Fruit fly (Drosophila melanogaster): ENCODE data around the gene Cyp28c1.

Cyp28c1 gene

DNA sequence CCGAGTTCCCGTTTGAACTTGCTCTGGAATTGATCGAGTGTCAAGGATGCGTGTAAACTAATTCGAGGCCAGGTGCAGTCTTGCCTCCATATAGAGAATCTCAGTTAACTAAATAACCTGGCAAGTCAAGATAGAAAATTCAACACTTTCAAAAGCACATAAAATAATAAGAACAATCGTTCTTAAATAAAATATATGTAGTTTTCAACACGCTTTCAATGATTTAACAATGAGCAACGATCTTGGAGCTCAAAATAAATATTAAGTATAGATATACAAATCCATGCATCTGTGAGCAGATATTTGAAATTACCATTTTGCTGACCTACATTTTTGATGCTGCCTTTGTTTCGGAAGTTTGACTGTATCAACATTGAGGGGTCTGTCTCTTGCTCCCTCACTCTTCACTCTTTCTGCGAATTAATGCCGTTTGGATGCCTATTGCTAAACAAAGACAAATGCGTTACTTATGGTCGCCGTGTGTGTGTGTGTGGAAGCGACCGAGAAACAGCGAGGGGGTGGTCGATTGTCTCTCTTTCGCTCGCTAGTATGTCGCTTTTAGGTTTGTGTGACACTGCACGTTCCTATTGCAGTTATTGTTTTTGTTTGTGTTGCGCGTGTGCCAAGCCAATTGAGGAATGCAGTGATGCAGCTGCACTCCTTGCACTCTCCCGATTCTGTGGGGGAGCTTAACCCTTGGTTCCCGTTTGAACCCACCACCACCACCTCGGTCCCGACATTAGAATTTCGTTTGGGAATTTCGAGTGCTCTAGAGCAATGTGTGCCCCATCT, 18.9 kb upstream of the Cyp28c1 start:
- TF ChIP-seq Ets21C (GFP tag; optimal IDR thresholded peaks at IDR 0.05) (peak; percentile 18), Gug (GFP tag; IDR thresholded peaks at IDR 0.05) (peak; percentile 76), fd85E (GFP tag; optimal IDR thresholded peaks at IDR 0.05) (no peak), OdsH (GFP tag; optimal IDR thresholded peaks at IDR 0.05) (peak; percentile 73), Ets96B (tag; optimal IDR thresholded peaks at IDR 0.05) (peak; percentile 12), dsx (GFP tag; optimal IDR thresholded peaks at IDR 0.05; ENCODE audit: poor library complexity, severe bottlenecking) (no peak), dac (GFP tag; optimal IDR thresholded peaks at IDR 0.05) (peak; percentile 85), Sox15 (GFP tag; optimal IDR thresholded peaks at IDR 0.05) (peak; percentile 3), achi (GFP tag; optimal IDR thresholded peaks at IDR 0.05) (peak; percentile 70), CG34406 (GFP tag; optimal IDR thresholded peaks at IDR 0.05) (peak; percentile 22), CG6854 (GFP tag; optimal IDR thresholded peaks at IDR 0.05) (no peak), CG1621 (tag; optimal IDR thresholded peaks at IDR 0.05) (no peak), CG4318 (GFP tag; optimal IDR thresholded peaks at IDR 0.05) (peak; percentile 82), fd59A (GFP tag; optimal IDR thresholded peaks at IDR 0.05) (no peak), CG8319 (GFP tag; optimal IDR thresholded peaks at IDR 0.05) (no peak), CG32006 (GFP tag; optimal IDR thresholded peaks at IDR 0.05) (peak; percentile 93), CG8632 (GFP tag; optimal IDR thresholded peaks at IDR 0.05) (peak; percentile 5), CG6276 (GFP tag; optimal IDR thresholded peaks at IDR 0.05) (peak; percentile 84), CG15336 (GFP tag; IDR thresholded peaks at IDR 0.05) (peak; percentile 89), CG6808 (GFP tag; optimal IDR thresholded peaks at IDR 0.05) (peak; percentile 0), Eip75B (GFP tag; optimal IDR thresholded peaks at IDR 0.05) (peak; percentile 50), CG6163 (GFP tag; IDR thresholded peaks at IDR 0.05) (peak; percentile 53), Sox102F (GFP tag; optimal IDR thresholded peaks at IDR 0.05) (peak; percentile 50), CG10631 (GFP tag; optimal IDR thresholded peaks at IDR 0.05) (peak; percentile 61), net (GFP tag; optimal IDR thresholded peaks at IDR 0.05) (peak; percentile 59), CG9139 (GFP tag; optimal IDR thresholded peaks at IDR 0.05) (no peak), CG7368 (GFP tag; optimal IDR thresholded peaks at IDR 0.05) (peak; percentile 26), Lpt (GFP tag; optimal IDR thresholded peaks at IDR 0.05) (peak; percentile 77), Smox (GFP tag; optimal IDR thresholded peaks at IDR 0.05) (peak; percentile 39), CG10669 (GFP tag; optimal IDR thresholded peaks at IDR 0.05) (peak; percentile 22), CG8119 (GFP tag; IDR thresholded peaks at IDR 0.05) (peak; percentile 84), lz (GFP tag; optimal IDR thresholded peaks at IDR 0.05) (peak; percentile 58), Met (GFP tag; optimal IDR thresholded peaks at IDR 0.05) (peak; percentile 53), CG3919 (GFP tag; optimal IDR thresholded peaks at IDR 0.05) (peak; percentile 66), Eip93F (GFP tag; optimal IDR thresholded peaks at IDR 0.05) (no peak), Hr39 (GFP tag; optimal IDR thresholded peaks at IDR 0.05) (peak; percentile 61), cyc (GFP tag; optimal IDR thresholded peaks at IDR 0.05) (peak; percentile 31), fkh (GFP tag; optimal IDR thresholded peaks at IDR 0.05) (no peak), topi (GFP tag; optimal IDR thresholded peaks at IDR 0.05) (peak; percentile 63), svp (GFP tag) (peak; percentile 79), vri (GFP tag; optimal IDR thresholded peaks at IDR 0.05) (peak; percentile 7), CG31627 (GFP tag; optimal IDR thresholded peaks at IDR 0.05) (peak; percentile 49), pdm3 (GFP tag; optimal IDR thresholded peaks at IDR 0.05) (peak; percentile 78), eg (GFP tag; IDR thresholded peaks at IDR 0.05) (peak; percentile 84), Sox14 (GFP tag; optimal IDR thresholded peaks at IDR 0.05) (peak; percentile 53), CG6792 (GFP tag; optimal IDR thresholded peaks at IDR 0.05) (peak; percentile 36), esn (GFP tag; optimal IDR thresholded peaks at IDR 0.05) (peak; percentile 60), spab (GFP tag; optimal IDR thresholded peaks at IDR 0.05) (no peak), Hr4 (GFP tag; optimal IDR thresholded peaks at IDR 0.05) (peak; percentile 86), CG16779 (tag; optimal IDR thresholded peaks at IDR 0.05) (no peak), salr (GFP tag; optimal IDR thresholded peaks at IDR 0.05) (peak; percentile 9 to 75)
